Worm (Caenorhabditis elegans) whole organism, L3 larva: Measurements from ENCODE around the gene R09F10.5.

ENCODE experiments used
- ceh-28 ChIP-seq: fragments of 150-350 bp; optimal IDR thresholded peaks from 2 replicates; lab custom pipeline; 2014; ENCODE audit warnings: missing biosample characterization, missing genetic modification reagents, missing genetic modification characterization
- ceh-9 ChIP-seq: sonication (generic microtip); optimal IDR thresholded peaks from 2 replicates; lab custom pipeline; 2018; ENCODE audit warnings: missing biosample characterization, missing genetic modification characterization
- egl-27 ChIP-seq: sonication (generic microtip); optimal IDR thresholded peaks from 4 replicates; lab custom pipeline; 2017; ENCODE audit warnings: missing biosample characterization, missing genetic modification reagents, missing genetic modification characterization
- fos-1 ChIP-seq: fragments of 150-350 bp; optimal IDR thresholded peaks from 2 replicates; lab custom pipeline; 2014; ENCODE audit warnings: missing biosample characterization, missing genetic modification characterization
- lin-39 ChIP-seq: fragments of 150-350 bp; optimal IDR thresholded peaks from 2 replicates; lab custom pipeline; 2018; ENCODE audit warnings: missing biosample characterization, missing genetic modification reagents, missing genetic modification characterization
- mdl-1 ChIP-seq: fragments of 150-350 bp; optimal IDR thresholded peaks from 2 replicates; lab custom pipeline; 2014; ENCODE audit warnings: missing biosample characterization, missing genetic modification characterization
- snpc-4 ChIP-seq: fragments of 150-350 bp; optimal IDR thresholded peaks from 2 replicates; lab custom pipeline; 2014; ENCODE audit warnings: missing biosample characterization, missing genetic modification characterization
- unc-62 ChIP-seq: fragments of 150-350 bp; sonication (generic microtip); optimal IDR thresholded peaks from 4 replicates; lab custom pipeline; 2014; ENCODE audit warnings: missing biosample characterization, missing genetic modification reagents, missing genetic modification characterization

DNA sequence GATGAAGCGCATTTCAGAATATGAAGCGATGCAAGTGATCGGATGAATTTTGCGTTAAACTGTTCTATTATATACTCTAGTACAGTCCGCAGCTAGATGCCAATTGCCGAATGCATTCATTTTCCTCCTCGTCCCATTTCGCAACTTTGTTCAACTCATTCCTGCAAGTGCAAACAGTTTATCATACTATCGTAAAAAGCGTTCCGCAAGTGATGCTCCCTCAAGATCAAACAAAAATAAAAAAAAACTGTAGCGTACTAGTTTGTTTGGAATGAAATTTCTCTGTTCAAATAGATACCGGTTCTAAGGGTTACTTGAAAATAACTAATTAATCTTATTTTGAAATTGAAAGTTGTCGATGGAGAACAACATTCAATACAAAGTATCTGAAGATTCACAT, 13.4 kb upstream of the R09F10.5 start, which contains the start of gene pqn-57:
- no peak for TF ChIP-seq lin-39 (tag; lab: Kevin White, UChicago)
- no peak for TF ChIP-seq egl-27
- no peak for TF ChIP-seq snpc-4 (tag; lab: Kevin White, UChicago)
- TF ChIP-seq ceh-28 (tag; lab: Kevin White, UChicago) = no peak
- TF ChIP-seq fos-1 (tag; lab: Kevin White, UChicago) = no peak
- TF ChIP-seq mdl-1 (tag; lab: Kevin White, UChicago) = no peak
- TF ChIP-seq unc-62 (GFP tag; lab: Kevin White, UChicago) = no peak
- TF ChIP-seq ceh-9 (tag; lab: Kevin White, UChicago) = no peak
